Worm (Caenorhabditis elegans) whole organism, mixed stage, embryonic: Measurements from ENCODE around the gene F56A8.3.
A peak's percentile ranks its signal among the peaks of the same experiment; 100 is the strongest.

Experiments used
- M03D4.4 ChIP-seq: sonication (generic microtip); optimal IDR thresholded peaks from 2 replicates; lab custom pipeline; 2017; ENCODE audit warnings: mild to moderate bottlenecking, missing genetic modification characterization, missing compliant biosample characterization
- ceh-39 ChIP-seq: fragments of 150-350 bp; optimal IDR thresholded peaks from 2 replicates; lab custom pipeline; 2014; ENCODE audit warnings: missing biosample characterization, missing genetic modification characterization
- ceh-43 ChIP-seq: fragments of 200-800 bp; sonication (Bioruptor generic); optimal IDR thresholded peaks from 2 replicates; lab custom pipeline; 2018; ENCODE audit warnings: mild to moderate bottlenecking, missing genetic modification characterization, moderate library complexity, missing compliant biosample characterization
- ceh-83 ChIP-seq: fragments of 200-800 bp; sonication (Bioruptor generic); optimal IDR thresholded peaks from 2 replicates; lab custom pipeline; 2018; ENCODE audit warnings: mild to moderate bottlenecking, missing genetic modification characterization, missing compliant biosample characterization
- ces-1 ChIP-seq: fragments of 150-350 bp; optimal IDR thresholded peaks from 2 replicates; lab custom pipeline; 2014; ENCODE audit warnings: missing biosample characterization, missing genetic modification reagents, missing genetic modification characterization
- cnd-1 ChIP-seq: fragments of 200-800 bp; sonication (Bioruptor generic); optimal IDR thresholded peaks from 2 replicates; lab custom pipeline; 2018; ENCODE audit warnings: mild to moderate bottlenecking, missing genetic modification characterization, missing compliant biosample characterization
- drap-1 ChIP-seq: fragments of 200-800 bp; sonication (Bioruptor generic); optimal IDR thresholded peaks from 3 replicates; lab custom pipeline; 2018; ENCODE audit warnings: mild to moderate bottlenecking, missing genetic modification characterization, missing compliant biosample characterization
- elt-1 ChIP-seq: sonication (generic microtip); optimal IDR thresholded peaks from 2 replicates; lab custom pipeline; 2017; ENCODE audit warnings: missing genetic modification characterization, mild to moderate bottlenecking, missing compliant biosample characterization, antibody characterized with exemption, moderate library complexity, borderline replicate concordance; ENCODE audit not compliant: insufficient read depth
- flh-1 ChIP-seq: fragments of 200-800 bp; sonication (Bioruptor generic); optimal IDR thresholded peaks from 2 replicates; lab custom pipeline; 2018; ENCODE audit warnings: mild to moderate bottlenecking, missing genetic modification characterization, moderate library complexity, missing compliant biosample characterization
- ham-2 ChIP-seq: fragments of 200-800 bp; sonication (Bioruptor generic); optimal IDR thresholded peaks from 2 replicates; lab custom pipeline; 2018; ENCODE audit warnings: mild to moderate bottlenecking, missing genetic modification characterization, missing compliant biosample characterization
- hlh-1 ChIP-seq: fragments of 150-350 bp; optimal IDR thresholded peaks from 2 replicates; lab custom pipeline; 2014; ENCODE audit warnings: missing biosample characterization, missing genetic modification reagents, missing genetic modification characterization
- lin-13 ChIP-seq: fragments of 150-350 bp; optimal IDR thresholded peaks from 2 replicates; lab custom pipeline; 2014; ENCODE audit warnings: missing biosample characterization, missing genetic modification characterization
- lin-32 ChIP-seq: fragments of 200-800 bp; sonication (Bioruptor generic); optimal IDR thresholded peaks from 2 replicates; lab custom pipeline; 2018; ENCODE audit warnings: mild to moderate bottlenecking, missing genetic modification characterization, missing compliant biosample characterization
- lsy-2 ChIP-seq: fragments of 150-350 bp; optimal IDR thresholded peaks from 2 replicates; lab custom pipeline; 2014; ENCODE audit warnings: missing biosample characterization, missing genetic modification characterization
- mab-5 ChIP-seq: fragments of 150-350 bp; optimal IDR thresholded peaks from 2 replicates; lab custom pipeline; 2014; ENCODE audit warnings: missing biosample characterization, missing genetic modification characterization
- mep-1 ChIP-seq: fragments of 150-350 bp; optimal IDR thresholded peaks from 2 replicates; lab custom pipeline; 2017; ENCODE audit warnings: missing biosample characterization, missing genetic modification reagents, missing genetic modification characterization, inconsistent platforms
- mls-2 ChIP-seq: sonication (generic microtip); optimal IDR thresholded peaks from 2 replicates; lab custom pipeline; 2016; ENCODE audit warnings: mild to moderate bottlenecking, missing genetic modification characterization, moderate library complexity, missing compliant biosample characterization
- nhr-2 ChIP-seq: fragments of 150-350 bp; optimal IDR thresholded peaks from 2 replicates; lab custom pipeline; 2014; ENCODE audit warnings: missing biosample characterization, missing genetic modification characterization
- nhr-237 ChIP-seq: fragments of 150-350 bp; optimal IDR thresholded peaks from 2 replicates; lab custom pipeline; 2014; ENCODE audit warnings: missing biosample characterization, missing genetic modification characterization
- pha-4 ChIP-seq: fragments of 150-350 bp; optimal IDR thresholded peaks from 2 replicates; lab custom pipeline; 2018; ENCODE audit warnings: missing biosample characterization, missing genetic modification reagents, missing genetic modification characterization
- sptf-1 ChIP-seq: sonication (generic microtip); optimal IDR thresholded peaks from 2 replicates; lab custom pipeline; 2017; ENCODE audit warnings: mild to moderate bottlenecking, missing genetic modification characterization, moderate library complexity, missing compliant biosample characterization
- tbx-8 ChIP-seq: fragments of 200-800 bp; sonication (Bioruptor generic); optimal IDR thresholded peaks from 2 replicates; lab custom pipeline; 2018; ENCODE audit warnings: mild to moderate bottlenecking, missing genetic modification characterization, moderate library complexity, missing compliant biosample characterization
- unc-39 ChIP-seq: fragments of 150-350 bp; optimal IDR thresholded peaks from 2 replicates; lab custom pipeline; 2014; ENCODE audit warnings: missing biosample characterization, missing genetic modification characterization
- zip-8 ChIP-seq: fragments of 150-350 bp; optimal IDR thresholded peaks from 2 replicates; lab custom pipeline; 2014; ENCODE audit warnings: missing biosample characterization, missing genetic modification characterization
- ztf-11 ChIP-seq: fragments of 150-350 bp; optimal IDR thresholded peaks from 2 replicates; lab custom pipeline; 2014; ENCODE audit warnings: missing biosample characterization, missing genetic modification characterization

The F56A8.3 gene

ce11 chrIII:13277881-13278500, 21.3 kb downstream of the F56A8.3 start:
- TF ChIP-seq flh-1 (GFP tag; lab: Kevin White, UChicago) (no peak), nhr-237 (tag; lab: Kevin White, UChicago) (no peak), zip-8 (peak; percentile 98)

ce11 chrIII:13285421-13285820, 28.7 kb downstream of the F56A8.3 start, which contains the start of gene F56A8.8:
TSS of gene F56A8.8 (plus strand) at chrIII:13285721.
- TF ChIP-seq tbx-8 (GFP tag; lab: Kevin White, UChicago), result no peak
- TF ChIP-seq ceh-43 (GFP tag; lab: Kevin White, UChicago), result no peak
- no peak for TF ChIP-seq flh-1 (GFP tag; lab: Kevin White, UChicago)
- no peak for TF ChIP-seq ztf-11 (tag; lab: Kevin White, UChicago)
- TF ChIP-seq drap-1 (GFP tag; lab: Kevin White, UChicago), result no peak
- TF ChIP-seq ceh-83 (GFP tag; lab: Kevin White, UChicago), result no peak
- no peak for TF ChIP-seq hlh-1 (tag; lab: Kevin White, UChicago)
- TF ChIP-seq ham-2, result no peak
- no peak for TF ChIP-seq mls-2 (tag; lab: Kevin White, UChicago)
- TF ChIP-seq nhr-2, result no peak
- TF ChIP-seq lin-13 (tag; lab: Kevin White, UChicago), result no peak
- no peak for TF ChIP-seq ceh-39 (tag; lab: Kevin White, UChicago)
- no peak for TF ChIP-seq unc-39 (tag; lab: Kevin White, UChicago)

- TF ChIP-seq drap-1 (GFP tag; lab: Kevin White, UChicago) (peak; percentile 14), mls-2 (tag; lab: Kevin White, UChicago) (peak; percentile 51), M03D4.4 (peak; percentile 43), ceh-43 (GFP tag; lab: Kevin White, UChicago) (peak; percentile 59), sptf-1 (tag; lab: Kevin White, UChicago) (peak; percentile 50)
Observed at ce11 chrIII:13292971-13293514, 36.4 kb downstream of the F56A8.3 start, which contains the start of gene set-25. TSS of gene set-25 (minus strand) at chrIII:13293090.

- peak; percentile 60 for TF ChIP-seq ces-1
- TF ChIP-seq lin-13 (tag; lab: Kevin White, UChicago), result peak; percentile 16
- peak; percentile 13 for TF ChIP-seq pha-4
- peak; percentile 16 for TF ChIP-seq mep-1 (tag; lab: Kevin White, UChicago)
- peak; percentile 49 for TF ChIP-seq lsy-2 (tag; lab: Kevin White, UChicago)
Observed at ce11 chrIII:13296289-13296874, 39.7 kb downstream of the F56A8.3 start, which contains the start of gene npp-18. TSS of gene npp-18 (plus strand) at chrIII:13296853.

- TF ChIP-seq nhr-237 (tag; lab: Kevin White, UChicago), result no peak
- TF ChIP-seq elt-1 (tag; lab: Kevin White, UChicago), result peak; percentile 82
- peak; percentile 35 for TF ChIP-seq nhr-2
- TF ChIP-seq, all 35 proteins: peak for 2
Observed at ce11 chrIII:13298722-13299431, 42.2 kb downstream of the F56A8.3 start, which contains the start of gene pgm-2. TSS of gene pgm-2 (plus strand) at chrIII:13299378.

DNA sequence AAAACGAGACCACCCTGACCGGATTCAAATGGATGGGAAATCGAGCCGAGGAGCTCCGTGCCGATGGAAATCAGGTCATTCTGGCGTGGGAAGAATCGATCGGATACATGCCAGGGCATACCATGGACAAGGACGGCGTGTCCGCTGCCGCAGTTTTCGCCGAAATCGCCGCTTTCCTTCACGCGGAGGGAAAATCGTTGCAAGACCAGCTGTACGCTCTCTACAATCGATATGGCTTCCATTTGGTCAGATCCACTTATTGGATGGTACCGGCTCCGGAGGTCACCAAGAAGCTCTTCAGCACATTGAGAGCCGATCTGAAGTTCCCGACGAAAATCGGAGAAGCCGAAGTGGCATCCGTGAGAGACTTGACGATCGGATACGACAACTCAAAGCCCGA, 45.3 kb downstream of the F56A8.3 start:
- TF ChIP-seq lin-32 (GFP tag; lab: Kevin White, UChicago) (no peak), mep-1 (tag; lab: Kevin White, UChicago) (no peak), unc-39 (tag; lab: Kevin White, UChicago) (no peak), ham-2 (no peak), lin-13 (tag; lab: Kevin White, UChicago) (no peak), mab-5 (tag; lab: Kevin White, UChicago) (no peak), hlh-1 (tag; lab: Kevin White, UChicago) (no peak), cnd-1 (tag; lab: Kevin White, UChicago) (no peak)
